Worm (Caenorhabditis elegans): ENCODE data around the gene C28G1.6.

DNA sequence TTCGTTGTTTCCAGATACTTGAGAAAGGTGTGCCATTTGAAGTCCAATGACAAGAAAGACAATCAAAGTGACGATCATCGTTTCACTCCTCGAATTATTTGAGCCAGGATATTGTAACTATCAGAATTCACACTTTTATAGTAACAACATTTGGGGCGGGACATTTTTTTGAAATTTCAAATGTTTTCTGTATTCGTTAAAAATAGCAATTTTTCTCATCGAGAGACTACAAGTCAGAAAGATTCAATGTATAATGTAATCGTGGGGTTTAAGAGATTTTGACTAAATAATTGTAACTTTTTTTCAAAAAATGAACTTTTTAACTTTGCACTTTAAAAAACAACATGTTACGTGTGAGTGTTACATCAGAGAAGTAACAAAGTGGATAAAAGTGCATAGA, 35.5 kb upstream of the C28G1.6 start, which contains the start of gene ins-9:
- no peak for TF ChIP-seq unc-39 (tag; optimal IDR thresholded peaks at IDR 0.05)
- no peak for TF ChIP-seq nhr-11 (tag; optimal IDR thresholded peaks at IDR 0.05)
- no peak for TF ChIP-seq nhr-237 (tag; optimal IDR thresholded peaks at IDR 0.05)
- TF ChIP-seq lin-13 (GFP tag; optimal IDR thresholded peaks at IDR 0.05) = no peak
- no peak for TF ChIP-seq nhr-77 (tag; optimal IDR thresholded peaks at IDR 0.05)
- no peak for TF ChIP-seq lin-15B (tag; optimal IDR thresholded peaks at IDR 0.05)
- TF ChIP-seq F49E8.2 (tag; optimal IDR thresholded peaks at IDR 0.05; ENCODE audit: borderline replicate concordance) = no peak
- TF ChIP-seq R02D3.7 (tag; optimal IDR thresholded peaks at IDR 0.05) = no peak
- TF ChIP-seq cey-2 (tag; optimal IDR thresholded peaks at IDR 0.05; ENCODE audit: borderline replicate concordance, insufficient read depth) = no peak
- no peak for TF ChIP-seq set-16 (GFP tag; IDR thresholded peaks at IDR 0.05)
- no peak for TF ChIP-seq nhr-42 (GFP tag; IDR thresholded peaks at IDR 0.05)
